Worm (Caenorhabditis elegans): Measurements from ENCODE around the gene pph-4.2.
A peak's percentile ranks its signal among the peaks of the same experiment; 100 is the strongest.

The pph-4.2 gene

ce11 chrIII:12424066-12424465 is 47.0 kb upstream of the pph-4.2 start (continued):
- TF ChIP-seq hlh-11 (tag; optimal IDR thresholded peaks at IDR 0.05) (peak; percentile 66), dve-1 (tag; optimal IDR thresholded peaks at IDR 0.05; ENCODE audit: insufficient read depth) (peak; percentile 72), lin-15B (tag; optimal IDR thresholded peaks at IDR 0.05) (no peak), ceh-82 (tag; optimal IDR thresholded peaks at IDR 0.05) (no peak), nhr-28 (tag; optimal IDR thresholded peaks at IDR 0.05) (peak; percentile 89), mep-1 (tag; optimal IDR thresholded peaks at IDR 0.05) (peak; percentile 41), lsy-2 (tag; optimal IDR thresholded peaks at IDR 0.05) (peak in 1 of 2 experiments; percentile 44), egl-43 (GFP tag; IDR thresholded peaks at IDR 0.05) (no peak), ceh-44 (GFP tag; IDR thresholded peaks at IDR 0.05) (no peak), aha-1 (tag) (no peak), daf-16 (GFP tag; optimal IDR thresholded peaks at IDR 0.05) (no peak), daf-16 (tag; optimal IDR thresholded peaks at IDR 0.05) (peak; percentile 44), lin-13 (GFP tag; optimal IDR thresholded peaks at IDR 0.05) (no peak), dmd-6 (GFP tag; IDR thresholded peaks at IDR 0.05) (peak; percentile 68), Y105C5A.15 (GFP tag; IDR thresholded peaks at IDR 0.05) (no peak), Y48G9A.11 (GFP tag; IDR thresholded peaks at IDR 0.05) (no peak), tra-1 (GFP tag; IDR thresholded peaks at IDR 0.05) (no peak), nhr-10 (tag; optimal IDR thresholded peaks at IDR 0.05) (no peak), D1046.2 (GFP tag; IDR thresholded peaks at IDR 0.05) (no peak), F26F4.8 (GFP tag; conservative IDR thresholded peaks at IDR 0.05) (no peak), ceh-28 (tag; optimal IDR thresholded peaks at IDR 0.05) (no peak), dpl-1 (GFP tag; optimal IDR thresholded peaks at IDR 0.05) (peak; percentile 49), lin-38 (GFP tag; IDR thresholded peaks at IDR 0.05) (no peak), hmg-1.1 (GFP tag; IDR thresholded peaks at IDR 0.05) (no peak), lin-39 (tag; optimal IDR thresholded peaks at IDR 0.05) (no peak), php-3 (GFP tag; IDR thresholded peaks at IDR 0.05) (no peak), unc-39 (tag; optimal IDR thresholded peaks at IDR 0.05) (no peak), nhr-6 (tag; optimal IDR thresholded peaks at IDR 0.05) (peak; percentile 83), attf-4 (tag; optimal IDR thresholded peaks at IDR 0.05) (no peak), mes-2 (tag; optimal IDR thresholded peaks at IDR 0.05; ENCODE audit: poor library complexity, severe bottlenecking) (peak; percentile 35), tag-97 (GFP tag; IDR thresholded peaks at IDR 0.05) (no peak)

ce11 chrIII:12421708-12422107 is 44.7 kb upstream of the pph-4.2 start, which contains the start of gene tat-1:
Gene tat-1, minus strand, starts transcription at chrIII:12421718.
- TF ChIP-seq daf-8 (GFP tag; IDR thresholded peaks at IDR 0.05) (no peak), pha-4 (GFP tag; IDR thresholded peaks at IDR 0.05) (no peak), pha-4 (tag; optimal IDR thresholded peaks at IDR 0.05) (peak; percentile 42), daf-16 (GFP tag; optimal IDR thresholded peaks at IDR 0.05) (no peak), daf-16 (tag; optimal IDR thresholded peaks at IDR 0.05) (peak; percentile 33)

- no peak for TF ChIP-seq hlh-30 (tag; optimal IDR thresholded peaks at IDR 0.05; ENCODE audit: insufficient read depth)
Measured at ce11 chrIII:12420256-12420655, 43.2 kb upstream of the pph-4.2 start.

ce11 chrIII:12414533-12414932 is 37.5 kb upstream of the pph-4.2 start:
- TF ChIP-seq egl-43 (GFP tag; IDR thresholded peaks at IDR 0.05) (no peak), F49E8.2 (tag; optimal IDR thresholded peaks at IDR 0.05; ENCODE audit: borderline replicate concordance) (no peak), nhr-102 (tag; optimal IDR thresholded peaks at IDR 0.05) (no peak), hif-1 (tag; optimal IDR thresholded peaks at IDR 0.05) (no peak), lsy-2 (tag; optimal IDR thresholded peaks at IDR 0.05) (no peak), zip-11 (GFP tag; IDR thresholded peaks at IDR 0.05) (no peak), set-16 (GFP tag; IDR thresholded peaks at IDR 0.05) (no peak), zag-1 (tag; optimal IDR thresholded peaks at IDR 0.05) (no peak), Y48G9A.11 (GFP tag; IDR thresholded peaks at IDR 0.05) (no peak)

Data from whole organism, L4 larva.